Fruit fly (Drosophila melanogaster) whole organism, embryonic: ENCODE data around the gene CG17249.

Experiments used
- BEAF-32 ChIP-seq: fragments of 200-800 bp; sonication (Bioruptor generic); optimal IDR thresholded peaks from 3 replicates; lab custom pipeline; 2017; ENCODE audit warnings: missing biosample characterization, missing genetic modification characterization, mild to moderate bottlenecking, moderate library complexity, missing genetic modification reagents
- Bdp1 ChIP-seq: fragments of 200-800 bp; sonication (Bioruptor generic); optimal IDR thresholded peaks from 3 replicates; lab custom pipeline; 2016; ENCODE audit warnings: missing biosample characterization, missing genetic modification characterization
- Bgb ChIP-seq: fragments of 200-800 bp; sonication (Bioruptor generic); IDR thresholded peaks from 2 replicates; pipeline ENCODE4 v1.3.6; 2022; ENCODE audit warnings: missing biosample characterization, missing genetic modification characterization; ENCODE audit not compliant: partially characterized antibody
- CG10267 ChIP-seq: fragments of 200-800 bp; sonication (Bioruptor generic); optimal IDR thresholded peaks from 2 replicates; lab custom pipeline; 2018; ENCODE audit warnings: missing biosample characterization, mild to moderate bottlenecking, missing genetic modification characterization, moderate library complexity
- CG12071 ChIP-seq: fragments of 200-800 bp; sonication (Bioruptor generic); optimal IDR thresholded peaks from 3 replicates; lab custom pipeline; 2018; ENCODE audit warnings: missing biosample characterization, mild to moderate bottlenecking, missing genetic modification characterization
- CG13287 ChIP-seq: fragments of 200-800 bp; sonication (Bioruptor generic); IDR thresholded peaks from 2 replicates; pipeline ENCODE4 v1.3.6; 2022; ENCODE audit warnings: missing biosample characterization, missing genetic modification characterization; ENCODE audit not compliant: partially characterized antibody
- CG2875 ChIP-seq: fragments of 200-800 bp; sonication (Bioruptor generic); optimal IDR thresholded peaks from 2 replicates; lab custom pipeline; 2017; ENCODE audit warnings: missing biosample characterization, mild to moderate bottlenecking, missing genetic modification characterization, missing genetic modification reagents
- CG31224 ChIP-seq: fragments of 200-800 bp; sonication (Bioruptor generic); IDR thresholded peaks from 2 replicates; pipeline ENCODE4 v1.3.6; 2022; ENCODE audit warnings: missing biosample characterization, missing genetic modification characterization
- CG32767 ChIP-seq: fragments of 200-800 bp; sonication (Bioruptor generic); IDR thresholded peaks from 2 replicates; pipeline ENCODE4 v1.3.6; 2022; ENCODE audit warnings: missing biosample characterization, missing genetic modification characterization
- CG3838 ChIP-seq: fragments of 200-800 bp; sonication (Bioruptor generic); optimal IDR thresholded peaks from 3 replicates; lab custom pipeline; 2016; ENCODE audit warnings: missing biosample characterization, missing genetic modification characterization
- CG42726 ChIP-seq: fragments of 200-800 bp; sonication (Bioruptor generic); IDR thresholded peaks from 2 replicates; pipeline ENCODE4 v1.3.6; 2022; ENCODE audit warnings: missing biosample characterization, missing genetic modification characterization; ENCODE audit not compliant: partially characterized antibody
- CG6175 ChIP-seq: fragments of 200-800 bp; sonication (Bioruptor generic); IDR thresholded peaks from 3 replicates; pipeline ENCODE4 v1.3.6; 2022; ENCODE audit warnings: missing biosample characterization, missing genetic modification characterization
- CG6791 ChIP-seq: fragments of 200-800 bp; sonication (Bioruptor generic); IDR thresholded peaks from 3 replicates; pipeline ENCODE4 v1.3.6; 2022; ENCODE audit warnings: missing biosample characterization, missing genetic modification characterization; ENCODE audit not compliant: partially characterized antibody
- Deaf1 ChIP-seq: fragments of 200-800 bp; optimal IDR thresholded peaks from 3 replicates; lab custom pipeline; 2019; ENCODE audit warnings: missing biosample characterization, mild to moderate bottlenecking, missing genetic modification characterization, moderate library complexity
- Drgx ChIP-seq: fragments of 200-800 bp; sonication (Bioruptor generic); IDR thresholded peaks from 2 replicates; pipeline ENCODE4 v1.3.6; 2022; ENCODE audit warnings: missing biosample characterization, missing genetic modification characterization
- Ets97D ChIP-seq: fragments of 200-800 bp; sonication (Bioruptor generic); optimal IDR thresholded peaks from 3 replicates; lab custom pipeline; 2016; ENCODE audit warnings: missing biosample characterization, missing genetic modification characterization
- HmgZ ChIP-seq: fragments of 200-800 bp; sonication (Bioruptor generic); optimal IDR thresholded peaks from 2 replicates; lab custom pipeline; 2018; ENCODE audit warnings: missing biosample characterization, mild to moderate bottlenecking, missing genetic modification characterization
- Hr3 ChIP-seq: fragments of 200-800 bp; sonication (Bioruptor generic); optimal IDR thresholded peaks from 3 replicates; lab custom pipeline; 2016; ENCODE audit warnings: missing biosample characterization, missing genetic modification characterization
- Jarid2 ChIP-seq: fragments of 200-800 bp; sonication (Bioruptor generic); optimal IDR thresholded peaks from 3 replicates; lab custom pipeline; 2017; ENCODE audit warnings: mild to moderate bottlenecking, missing biosample characterization, missing genetic modification reagents, missing genetic modification characterization
- MBD-R2 ChIP-seq: fragments of 200-800 bp; sonication (Bioruptor generic); IDR thresholded peaks from 2 replicates; pipeline ENCODE4 v1.3.6; 2022; ENCODE audit warnings: missing biosample characterization, missing genetic modification characterization
- MESR4 ChIP-seq: fragments of 200-800 bp; sonication (Bioruptor generic); optimal IDR thresholded peaks from 2 replicates; lab custom pipeline; 2018; ENCODE audit warnings: missing biosample characterization, mild to moderate bottlenecking, missing genetic modification characterization, moderate library complexity
- Med ChIP-seq: fragments of 200-800 bp; sonication (Bioruptor generic); peaks from one replicate; lab custom pipeline; 2016; ENCODE audit warnings: missing biosample characterization, missing genetic modification characterization, mild to moderate bottlenecking, inconsistent platforms, moderate library complexity
- Myb ChIP-seq: fragments of 200-800 bp; sonication (Bioruptor generic); optimal IDR thresholded peaks from 2 replicates; lab custom pipeline; 2016; ENCODE audit warnings: missing biosample characterization, missing genetic modification characterization
- Pdp1 ChIP-seq, 2 experiments: fragments of 200-800 bp; sonication (Bioruptor generic); optimal IDR thresholded peaks; 3 replicates each; lab custom pipeline; 2016; ENCODE audit warnings: missing biosample characterization in 2 of 2, missing genetic modification characterization in 2 of 2, mild to moderate bottlenecking in 1 of 2, moderate library complexity in 1 of 2
- Rfx ChIP-seq: fragments of 200-800 bp; sonication (Bioruptor generic); IDR thresholded peaks from 2 replicates; pipeline ENCODE4 v1.3.6; 2022; ENCODE audit warnings: missing biosample characterization, missing genetic modification characterization
- Sin3A ChIP-seq: fragments of >200 bp; optimal IDR thresholded peaks from 2 replicates; lab custom pipeline; 2018
- TFAM ChIP-seq: fragments of 200-800 bp; sonication (Bioruptor generic); optimal IDR thresholded peaks from 2 replicates; lab custom pipeline; 2017; ENCODE audit warnings: missing biosample characterization, missing genetic modification characterization, inconsistent platforms
- Trl ChIP-seq, 3 experiments: fragments of >200 bp in 2 of 3; fragments of 200-800 bp in 1 of 3; sonication (Bioruptor generic) in 1 of 3; optimal IDR thresholded peaks; 2 replicates in 1 of 3; 3 replicates in 2 of 3; lab custom pipeline; 2016 to 2017; ENCODE audit warnings: missing biosample characterization in 1 of 3, missing genetic modification characterization in 1 of 3
- bbx ChIP-seq: fragments of 200-800 bp; sonication (Bioruptor generic); IDR thresholded peaks from 2 replicates; pipeline ENCODE4 v1.3.6; 2022; ENCODE audit warnings: missing biosample characterization, missing genetic modification characterization; ENCODE audit not compliant: partially characterized antibody
- bsh ChIP-seq, 2 experiments: fragments of 200-800 bp; sonication (Bioruptor generic); optimal IDR thresholded peaks; 2 replicates each; lab custom pipeline; 2017 to 2018; ENCODE audit warnings: mild to moderate bottlenecking in 2 of 2, missing biosample characterization in 2 of 2, missing genetic modification characterization in 2 of 2, moderate library complexity in 1 of 2
- cg ChIP-seq: fragments of 200-800 bp; sonication (Bioruptor generic); optimal IDR thresholded peaks from 3 replicates; lab custom pipeline; 2019; ENCODE audit warnings: missing biosample characterization, mild to moderate bottlenecking, missing genetic modification characterization, moderate library complexity
- fru ChIP-seq: fragments of >200 bp; optimal IDR thresholded peaks from 2 replicates; lab custom pipeline; 2017
- knrl ChIP-seq: fragments of 200-800 bp; sonication (Bioruptor generic); IDR thresholded peaks from 3 replicates; pipeline ENCODE4 v1.3.6; 2022; ENCODE audit warnings: missing biosample characterization, missing genetic modification characterization; ENCODE audit not compliant: partially characterized antibody
- onecut ChIP-seq: fragments of 200-800 bp; sonication (Bioruptor generic); IDR thresholded peaks from 2 replicates; pipeline ENCODE4 v1.3.6; 2022; ENCODE audit warnings: missing biosample characterization, missing genetic modification characterization
- scrt ChIP-seq: fragments of 200-800 bp; sonication (Bioruptor generic); optimal IDR thresholded peaks from 2 replicates; lab custom pipeline; 2018; ENCODE audit warnings: missing biosample characterization, mild to moderate bottlenecking, missing genetic modification characterization, moderate library complexity
- seq ChIP-seq: fragments of 200-800 bp; sonication (Bioruptor generic); IDR thresholded peaks from 2 replicates; pipeline ENCODE4 v1.3.6; 2022; ENCODE audit warnings: missing biosample characterization, missing genetic modification characterization
- sna ChIP-seq: fragments of 200-800 bp; sonication (Bioruptor generic); IDR thresholded peaks from 2 replicates; pipeline ENCODE4 v1.3.6; 2022; ENCODE audit warnings: missing biosample characterization, missing genetic modification characterization; ENCODE audit not compliant: partially characterized antibody
- so ChIP-seq: fragments of 200-800 bp; sonication (Bioruptor generic); IDR thresholded peaks from 3 replicates; pipeline ENCODE4 v1.3.6; 2022; ENCODE audit warnings: missing biosample characterization, missing genetic modification characterization

The CG17249 gene

DNA sequence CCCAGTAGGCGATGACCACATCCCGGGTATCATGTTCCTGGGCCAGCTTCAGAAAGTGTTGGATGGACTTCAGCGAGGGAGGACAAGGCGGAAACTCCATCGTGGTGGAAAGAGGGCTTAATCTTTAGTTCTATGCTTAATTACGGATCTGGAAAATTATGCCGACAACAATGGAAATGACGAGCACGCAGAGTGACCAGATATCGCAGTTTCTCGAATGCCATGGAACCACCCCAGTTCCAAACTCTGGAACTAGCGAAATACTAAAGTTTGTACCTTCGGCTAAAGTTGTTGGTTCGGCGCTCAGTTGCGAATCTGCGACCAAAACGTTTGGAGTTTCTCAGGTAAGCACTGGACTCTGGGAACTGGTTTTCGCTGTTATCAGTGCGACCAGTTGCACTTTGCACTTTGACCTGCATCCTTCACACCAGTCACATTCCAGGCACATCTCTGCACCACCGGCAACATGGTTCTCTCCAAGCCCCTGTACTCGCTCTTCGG, 5.5 kb upstream of the CG17249 start, which contains the start of the genes CG7970 and Vta1 (continued):
- TF ChIP-seq Deaf1 (tag; lab: Kevin White, UChicago) (peak; percentile 74), Bgb (GFP tag; lab: Robert Waterston, UW) (peak; percentile 27; the same call in 1 of the 2 replicates), CG6791 (GFP tag; lab: Robert Waterston, UW) (0 out of 3 replicates have a peak, but pooled peaks have one; percentile 36), fru (lab: Kevin White, UChicago) (no peak), Rfx (GFP tag; lab: Robert Waterston, UW) (no peak), knrl (GFP tag; lab: Robert Waterston, UW) (0 out of 3 replicates have a peak, but pooled peaks have one; percentile 28), CG3838 (no peak), Sin3A (lab: Kevin White, UChicago) (peak; percentile 47), Ets97D (GFP tag; lab: Kevin White, UChicago) (no peak), BEAF-32 (GFP tag; lab: Kevin White, UChicago) (peak; percentile 8), Bdp1 (no peak), sna (GFP tag; lab: Robert Waterston, UW) (0 out of 2 replicates have a peak, but pooled peaks have one; percentile 23), bbx (GFP tag; lab: Robert Waterston, UW) (0 out of 2 replicates have a peak, but pooled peaks have one; percentile 47), HmgZ (tag; lab: Kevin White, UChicago) (peak; percentile 64), CG42726 (GFP tag; lab: Robert Waterston, UW) (no peak), CG2875 (GFP tag; lab: Kevin White, UChicago) (no peak), CG32767 (GFP tag; lab: Robert Waterston, UW) (no peak), seq (no peak), CG13287 (GFP tag; lab: Robert Waterston, UW) (peak; percentile 43; the same call in 1 of the 2 replicates), cg (no peak), Trl (optimal IDR thresholded peaks at IDR 0.05; lab: Kevin White, UChicago) (peak in 1 of 2 experiments; percentile 22), Trl (GFP tag; optimal IDR thresholded peaks at IDR 0.05; lab: Kevin White, UChicago) (no peak), bsh (GFP tag; optimal IDR thresholded peaks at IDR 0.05; lab: Kevin White, UChicago) (peak in 1 of 2 experiments; percentile 74), MESR4 (GFP tag; lab: Kevin White, UChicago) (peak; percentile 68), Med (peak; percentile 56), CG6175 (GFP tag; lab: Robert Waterston, UW) (no peak), CG10267 (tag; lab: Kevin White, UChicago) (peak; percentile 12), Myb (GFP tag; lab: Kevin White, UChicago) (peak; percentile 13), CG12071 (GFP tag; lab: Kevin White, UChicago) (no peak), Drgx (GFP tag; lab: Robert Waterston, UW) (peak; percentile 63), Jarid2 (GFP tag; lab: Kevin White, UChicago) (no peak), scrt (GFP tag; lab: Kevin White, UChicago) (no peak)
- TF ChIP-seq, all 482 proteins: peak for 35

DNA sequence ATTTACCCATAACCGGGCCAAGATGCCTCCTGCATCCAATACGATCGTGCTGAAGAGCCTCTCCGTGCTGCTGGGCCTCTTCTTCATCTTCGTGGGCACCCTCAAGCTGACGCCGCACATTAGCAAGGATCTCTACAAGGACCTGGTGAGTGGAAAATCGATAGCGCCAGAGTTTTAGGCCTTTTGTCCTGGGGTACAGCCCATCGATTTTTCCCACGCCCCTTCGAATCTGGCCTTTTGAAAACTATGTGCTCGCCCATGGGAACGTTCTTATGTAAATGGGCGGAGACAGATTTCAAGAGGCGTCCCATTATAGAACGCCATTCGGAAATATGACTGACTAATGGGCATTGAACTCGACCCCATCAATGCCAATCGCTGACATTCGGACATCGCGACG, 2.1 kb upstream of the CG17249 start:
- TF ChIP-seq Bgb (GFP tag; lab: Robert Waterston, UW) (0 out of 2 replicates have a peak, but pooled peaks have one; percentile 27), Med (peak; percentile 39), Pdp1 (GFP tag; optimal IDR thresholded peaks at IDR 0.05; lab: Kevin White, UChicago) (peak in 1 of 2 experiments; percentile 47), MBD-R2 (GFP tag; lab: Robert Waterston, UW) (peak; percentile 10; the same call in 1 of the 2 replicates), Hr3 (no peak), onecut (GFP tag; lab: Robert Waterston, UW) (peak; percentile 95), so (GFP tag; lab: Robert Waterston, UW) (0 out of 3 replicates have a peak, but pooled peaks have one; percentile 30), CG31224 (GFP tag; lab: Robert Waterston, UW) (no peak), TFAM (no peak)
